Worm (Caenorhabditis elegans) whole organism, L1 larva: ENCODE measurements around the gene lin-48.

Experiments used
- fkh-4 ChIP-seq: sonication (generic microtip); optimal IDR thresholded peaks from 2 replicates; lab custom pipeline; 2016; ENCODE audit warnings: missing compliant biosample characterization, missing genetic modification characterization, borderline replicate concordance
- nhr-11 ChIP-seq: fragments of 150-350 bp; optimal IDR thresholded peaks from 2 replicates; lab custom pipeline; 2014; ENCODE audit warnings: missing biosample characterization, missing genetic modification characterization

DNA sequence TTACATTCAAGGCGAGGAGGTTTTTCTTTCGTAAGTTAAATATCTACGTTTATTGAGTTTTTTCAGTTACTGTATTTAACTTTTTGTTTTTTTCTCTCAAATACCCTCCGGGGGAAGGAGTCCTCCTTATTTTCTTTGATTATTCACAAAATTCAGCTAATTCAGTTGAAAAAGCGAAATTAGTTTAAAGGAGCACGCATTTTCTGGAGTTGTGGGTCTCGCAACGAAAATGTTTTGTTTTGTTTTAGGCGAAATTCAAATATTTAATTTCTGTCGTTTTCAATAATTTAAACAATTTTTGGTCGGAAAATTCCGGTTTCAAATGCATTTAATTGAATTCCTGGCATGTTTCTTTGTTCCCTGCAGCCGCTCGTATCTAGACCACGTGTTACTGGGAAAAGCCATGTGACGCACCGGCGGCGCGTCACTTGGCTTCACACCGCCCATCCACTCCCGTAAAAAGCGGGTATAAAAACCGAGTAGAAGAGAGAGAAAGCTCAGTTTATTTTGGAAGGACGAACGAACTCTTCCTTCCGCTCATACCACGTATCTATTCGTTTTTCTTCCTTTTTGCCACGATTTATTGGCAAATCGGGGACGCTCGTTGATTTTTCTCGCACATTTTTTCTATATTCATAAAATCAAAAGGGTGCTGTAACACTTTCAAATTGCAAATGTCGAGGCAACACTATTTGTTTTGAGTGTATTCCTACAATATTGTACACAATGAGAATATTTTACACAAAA is 9.6 kb upstream of the lin-48 start:
- TF ChIP-seq nhr-11 (tag; lab: Kevin White, UChicago): no peak
- TF ChIP-seq fkh-4 (tag; lab: Kevin White, UChicago): no peak
